Worm (Caenorhabditis elegans) whole organism, L1 larva: Measurements from ENCODE around the gene C16C10.13.
A peak's percentile ranks its signal among the peaks of the same experiment; 100 is the strongest.

ENCODE experiments used
- C16A3.4 ChIP-seq: fragments of 150-350 bp; optimal IDR thresholded peaks from 2 replicates; lab custom pipeline; 2014; ENCODE audit warnings: missing biosample characterization, missing genetic modification characterization
- C34B4.2 ChIP-seq: sonication (generic microtip); optimal IDR thresholded peaks from 2 replicates; lab custom pipeline; 2017; ENCODE audit warnings: mild to moderate bottlenecking, missing genetic modification characterization, missing compliant biosample characterization
- Y116A8C.19 ChIP-seq: sonication (generic microtip); optimal IDR thresholded peaks from 2 replicates; lab custom pipeline; 2016; ENCODE audit warnings: missing compliant biosample characterization, missing genetic modification characterization, borderline replicate concordance
- blmp-1 ChIP-seq: fragments of 150-350 bp; optimal IDR thresholded peaks from 2 replicates; lab custom pipeline; 2014; ENCODE audit warnings: missing biosample characterization, missing genetic modification characterization
- ceh-63 ChIP-seq: fragments of 200-800 bp; sonication (Bioruptor generic); optimal IDR thresholded peaks from 2 replicates; lab custom pipeline; 2018; ENCODE audit warnings: mild to moderate bottlenecking, missing genetic modification characterization, missing compliant biosample characterization
- ceh-90 ChIP-seq: sonication (generic microtip); optimal IDR thresholded peaks from 2 replicates; lab custom pipeline; 2016; ENCODE audit warnings: missing genetic modification characterization, missing compliant biosample characterization
- ces-1 ChIP-seq: fragments of 150-350 bp; optimal IDR thresholded peaks from 2 replicates; lab custom pipeline; 2014; ENCODE audit warnings: missing biosample characterization, missing genetic modification reagents, missing genetic modification characterization
- dpl-1 ChIP-seq, 3 experiments: fragments of 150-350 bp in 2 of 3; sonication (generic microtip) in 1 of 3; optimal IDR thresholded peaks; 2 replicates each; lab custom pipeline; 2014 to 2017; ENCODE audit warnings: missing biosample characterization in 3 of 3, missing genetic modification characterization in 3 of 3, missing genetic modification reagents in 3 of 3
- dsc-1 ChIP-seq: sonication (generic microtip); optimal IDR thresholded peaks from 2 replicates; lab custom pipeline; 2016; ENCODE audit warnings: mild to moderate bottlenecking, missing genetic modification characterization, missing compliant biosample characterization
- efl-1 ChIP-seq, 4 experiments: fragments of 150-350 bp; optimal IDR thresholded peaks in 3 of 4; peaks in 1 of 4; 1 replicate in 1 of 4; 2 replicates in 3 of 4; lab custom pipeline; 2014; ENCODE audit warnings: missing biosample characterization in 2 of 4, missing genetic modification characterization in 2 of 4, missing genetic modification reagents in 2 of 4
- elt-2 ChIP-seq: sonication (generic microtip); optimal IDR thresholded peaks from 2 replicates; lab custom pipeline; 2016; ENCODE audit warnings: missing genetic modification characterization, mild to moderate bottlenecking, inconsistent platforms, missing compliant biosample characterization, missing genetic modification reagents
- elt-3 ChIP-seq, 6 experiments: fragments of 150-350 bp in 1 of 6; sonication (generic microtip); optimal IDR thresholded peaks; 2 replicates each; lab custom pipeline; 2017 to 2018; ENCODE audit warnings: missing biosample characterization in 6 of 6, missing genetic modification characterization in 6 of 6, inconsistent platforms in 1 of 6
- ets-5 ChIP-seq: fragments of 200-800 bp; sonication (Bioruptor generic); IDR thresholded peaks from 2 replicates; pipeline ENCODE4 v1.3.6; 2022; ENCODE audit warnings: missing genetic modification characterization, missing compliant biosample characterization
- fkh-4 ChIP-seq: sonication (generic microtip); optimal IDR thresholded peaks from 2 replicates; lab custom pipeline; 2016; ENCODE audit warnings: missing compliant biosample characterization, missing genetic modification characterization, borderline replicate concordance
- fkh-8 ChIP-seq: sonication (generic microtip); optimal IDR thresholded peaks from 2 replicates; lab custom pipeline; 2016; ENCODE audit warnings: mild to moderate bottlenecking, missing genetic modification characterization, missing compliant biosample characterization
- grh-1 ChIP-seq: fragments of 200-800 bp; sonication (Bioruptor generic); IDR thresholded peaks from 2 replicates; pipeline ENCODE4 v1.3.6; 2022; ENCODE audit warnings: missing genetic modification reagents, missing genetic modification characterization, missing compliant biosample characterization
- hlh-4 ChIP-seq: sonication (generic microtip); optimal IDR thresholded peaks from 2 replicates; lab custom pipeline; 2016; ENCODE audit warnings: mild to moderate bottlenecking, missing genetic modification characterization, missing compliant biosample characterization
- lin-13 ChIP-seq: fragments of 150-350 bp; optimal IDR thresholded peaks from 2 replicates; lab custom pipeline; 2014; ENCODE audit warnings: missing biosample characterization, missing genetic modification reagents, missing genetic modification characterization
- lin-14 ChIP-seq: fragments of 200-800 bp; sonication (Bioruptor generic); optimal IDR thresholded peaks from 2 replicates; lab custom pipeline; 2018; ENCODE audit warnings: mild to moderate bottlenecking, missing genetic modification characterization, moderate library complexity, missing compliant biosample characterization
- lin-35 ChIP-seq, 2 experiments: fragments of 150-350 bp; optimal IDR thresholded peaks; 2 replicates each; lab custom pipeline; 2014; ENCODE audit warnings: missing biosample characterization in 2 of 2, missing genetic modification characterization in 2 of 2, missing genetic modification reagents in 2 of 2
- mab-9 ChIP-seq: fragments of 200-800 bp; sonication (Bioruptor generic); IDR thresholded peaks from 2 replicates; pipeline ENCODE4 v1.3.6; 2022; ENCODE audit warnings: missing genetic modification reagents, missing genetic modification characterization, missing compliant biosample characterization
- nhr-12 ChIP-seq: sonication (generic microtip); optimal IDR thresholded peaks from 2 replicates; lab custom pipeline; 2017; ENCODE audit warnings: missing biosample characterization, missing genetic modification characterization
- nhr-19 ChIP-seq: fragments of 200-800 bp; sonication (Bioruptor generic); conservative IDR thresholded peaks from 2 replicates; pipeline ENCODE4 v1.3.6; 2022; ENCODE audit warnings: missing genetic modification characterization, missing compliant biosample characterization
- nhr-237 ChIP-seq: fragments of 150-350 bp; optimal IDR thresholded peaks from 2 replicates; lab custom pipeline; 2014; ENCODE audit warnings: missing biosample characterization, missing genetic modification characterization
- nhr-28 ChIP-seq: fragments of 150-350 bp; optimal IDR thresholded peaks from 2 replicates; lab custom pipeline; 2014; ENCODE audit warnings: missing biosample characterization, missing genetic modification characterization
- nhr-71 ChIP-seq: sonication (generic microtip); optimal IDR thresholded peaks from 2 replicates; lab custom pipeline; 2016; ENCODE audit warnings: mild to moderate bottlenecking, missing genetic modification characterization, moderate library complexity, missing compliant biosample characterization
- nhr-77 ChIP-seq: fragments of 150-350 bp; optimal IDR thresholded peaks from 2 replicates; lab custom pipeline; 2014; ENCODE audit warnings: missing biosample characterization, missing genetic modification characterization
- nhr-84 ChIP-seq: sonication (generic microtip); optimal IDR thresholded peaks from 2 replicates; lab custom pipeline; 2017; ENCODE audit warnings: missing biosample characterization, missing genetic modification characterization
- nhr-85 ChIP-seq: sonication (generic microtip); peaks from one replicate; lab custom pipeline; 2016; ENCODE audit warnings: missing genetic modification characterization, inconsistent platforms, missing compliant biosample characterization
- pag-3 ChIP-seq: sonication (generic microtip); optimal IDR thresholded peaks from 2 replicates; lab custom pipeline; 2017; ENCODE audit warnings: missing genetic modification characterization, mild to moderate bottlenecking, missing compliant biosample characterization, antibody characterized with exemption, borderline replicate concordance; ENCODE audit not compliant: insufficient read depth
- rnt-1 ChIP-seq: sonication (generic microtip); optimal IDR thresholded peaks from 2 replicates; lab custom pipeline; 2016; ENCODE audit warnings: mild to moderate bottlenecking, missing genetic modification characterization, moderate library complexity, missing compliant biosample characterization
- snu-23 ChIP-seq: sonication (generic microtip); optimal IDR thresholded peaks from 2 replicates; lab custom pipeline; 2016; ENCODE audit warnings: missing genetic modification characterization, missing compliant biosample characterization
- sox-4 ChIP-seq: sonication (generic microtip); optimal IDR thresholded peaks from 2 replicates; lab custom pipeline; 2016; ENCODE audit warnings: missing genetic modification characterization, missing compliant biosample characterization
- tbx-2 ChIP-seq: sonication (generic microtip); optimal IDR thresholded peaks from 2 replicates; lab custom pipeline; 2016; ENCODE audit warnings: missing genetic modification characterization, missing compliant biosample characterization
- tlp-1 ChIP-seq: fragments of 150-350 bp; optimal IDR thresholded peaks from 2 replicates; lab custom pipeline; 2014; ENCODE audit warnings: missing biosample characterization, missing genetic modification characterization
- unc-62 ChIP-seq: fragments of 150-350 bp; optimal IDR thresholded peaks from 2 replicates; lab custom pipeline; 2014; ENCODE audit warnings: missing biosample characterization, missing genetic modification reagents, missing genetic modification characterization
- unc-86 ChIP-seq: sonication (generic microtip); optimal IDR thresholded peaks from 2 replicates; lab custom pipeline; 2016; ENCODE audit warnings: missing genetic modification characterization, missing compliant biosample characterization
- unc-98 ChIP-seq: fragments of 200-800 bp; sonication (Bioruptor generic); IDR thresholded peaks from 2 replicates; pipeline ENCODE4 v1.3.6; 2022; ENCODE audit warnings: missing genetic modification characterization, missing compliant biosample characterization
- vab-15 ChIP-seq: sonication (generic microtip); optimal IDR thresholded peaks from 2 replicates; lab custom pipeline; 2017; ENCODE audit warnings: missing genotype, mild to moderate bottlenecking, missing genetic modification characterization, missing compliant biosample characterization
- xbp-1 ChIP-seq: sonication (generic microtip); optimal IDR thresholded peaks from 2 replicates; lab custom pipeline; 2016; ENCODE audit warnings: missing genetic modification characterization, missing compliant biosample characterization
- zag-1 ChIP-seq: fragments of 150-350 bp; optimal IDR thresholded peaks from 2 replicates; lab custom pipeline; 2014; ENCODE audit warnings: missing biosample characterization, missing genetic modification characterization
- zip-4 ChIP-seq: fragments of 200-800 bp; sonication (Bioruptor generic); optimal IDR thresholded peaks from 2 replicates; lab custom pipeline; 2018; ENCODE audit warnings: mild to moderate bottlenecking, missing genetic modification characterization, moderate library complexity, missing compliant biosample characterization
- ztf-11 ChIP-seq, 2 experiments: sonication (generic microtip); optimal IDR thresholded peaks; 2 replicates each; lab custom pipeline; 2016 to 2017; ENCODE audit warnings: missing genetic modification characterization in 2 of 2, missing biosample characterization in 1 of 2, missing compliant biosample characterization in 1 of 2
- ztf-4 ChIP-seq: fragments of 150-350 bp; optimal IDR thresholded peaks from 2 replicates; lab custom pipeline; 2014; ENCODE audit warnings: missing biosample characterization, missing genetic modification characterization

C16C10.13 gene

ce11 chrIII:4193659-4194103, 17.4 kb downstream of the C16C10.13 start, which contains the start of gene xbp-1 (continued):
- TF ChIP-seq unc-98, result 0 out of 2 replicates have a peak, but pooled peaks have one; percentile 31
- TF ChIP-seq ztf-11 (tag; optimal IDR thresholded peaks at IDR 0.05; lab: Kevin White, UChicago), result peak in 1 of 2 experiments; percentile 31
- TF ChIP-seq, all 84 proteins: peak for 54

- no peak for TF ChIP-seq nhr-237 (tag; lab: Kevin White, UChicago)
- TF ChIP-seq blmp-1 (tag; lab: Kevin White, UChicago), result no peak
- no peak for TF ChIP-seq nhr-77
- no peak for TF ChIP-seq snu-23 (GFP tag; lab: Kevin White, UChicago)
- TF ChIP-seq nhr-12 (tag; lab: Kevin White, UChicago), result no peak
- TF ChIP-seq rnt-1 (tag; lab: Kevin White, UChicago), result peak; percentile 14
- no peak for TF ChIP-seq lin-14 (GFP tag; lab: Kevin White, UChicago)
- TF ChIP-seq grh-1, result no peak
- 0 out of 2 replicates have a peak, but pooled peaks have one; percentile 1 for TF ChIP-seq mab-9
- peak; percentile 72 for TF ChIP-seq nhr-85 (tag; lab: Kevin White, UChicago)
- TF ChIP-seq ztf-4 (tag; lab: Kevin White, UChicago), result peak; percentile 34
Observed at ce11 chrIII:4194349-4195110, 18.3 kb downstream of the C16C10.13 start.

- TF ChIP-seq C34B4.2 (tag; lab: Kevin White, UChicago) (no peak), ceh-63 (no peak), ets-5 (GFP tag; lab: Robert Waterston, UW) (no peak), dsc-1 (tag; lab: Kevin White, UChicago) (peak; percentile 64), unc-86 (tag; lab: Kevin White, UChicago) (no peak), vab-15 (tag; lab: Kevin White, UChicago) (no peak), nhr-85 (tag; lab: Kevin White, UChicago) (peak; percentile 80), elt-2 (peak; percentile 60), nhr-84 (tag; lab: Kevin White, UChicago) (no peak), hlh-4 (tag; lab: Kevin White, UChicago) (no peak), nhr-19 (GFP tag; lab: Robert Waterston, UW) (peak; percentile 60), elt-3 (tag; optimal IDR thresholded peaks at IDR 0.05; lab: Kevin White, UChicago) (no peak), tbx-2 (tag; lab: Kevin White, UChicago) (peak; percentile 5), dpl-1 (GFP tag; optimal IDR thresholded peaks at IDR 0.05; lab: Kevin White, UChicago) (no peak), xbp-1 (tag; lab: Kevin White, UChicago) (no peak), efl-1 (optimal IDR thresholded peaks at IDR 0.05; lab: Kevin White, UChicago) (peak; percentile 44 to 50), efl-1 (GFP tag; optimal IDR thresholded peaks at IDR 0.05 in 1 of 2; lab: Kevin White, UChicago) (peak in 1 of 2 experiments; percentile 8), nhr-71 (tag; lab: Kevin White, UChicago) (peak; percentile 83), ceh-90 (tag; lab: Kevin White, UChicago) (no peak), ztf-4 (tag; lab: Kevin White, UChicago) (peak; percentile 72), lin-35 (GFP tag; optimal IDR thresholded peaks at IDR 0.05; lab: Kevin White, UChicago) (peak in 1 of 2 experiments; percentile 34), ces-1 (no peak), lin-13 (GFP tag; lab: Kevin White, UChicago) (peak; percentile 25), zag-1 (tag; lab: Kevin White, UChicago) (no peak), unc-62 (GFP tag; lab: Kevin White, UChicago) (no peak), blmp-1 (tag; lab: Kevin White, UChicago) (peak; percentile 77), C16A3.4 (tag; lab: Kevin White, UChicago) (peak; percentile 43), sox-4 (tag; lab: Kevin White, UChicago) (no peak), fkh-4 (tag; lab: Kevin White, UChicago) (peak; percentile 32), nhr-77 (no peak), pag-3 (tag; lab: Kevin White, UChicago) (no peak), nhr-28 (tag; lab: Kevin White, UChicago) (no peak), mab-9 (no peak), grh-1 (no peak; the same call in 1 of the 2 replicates), fkh-8 (tag; lab: Kevin White, UChicago) (no peak), lin-14 (GFP tag; lab: Kevin White, UChicago) (peak; percentile 22), zip-4 (GFP tag; lab: Kevin White, UChicago) (peak; percentile 28), tlp-1 (tag; lab: Kevin White, UChicago) (no peak), Y116A8C.19 (tag; lab: Kevin White, UChicago) (no peak)
Observed at ce11 chrIII:4195306-4196008, 19.2 kb downstream of the C16C10.13 start.
